Fruit fly (Drosophila melanogaster) whole organism, wandering third instar larva: ENCODE measurements around the gene slow.

Experiments used
- Abd-B ChIP-seq: fragments of >200 bp; optimal IDR thresholded peaks from 2 replicates; lab custom pipeline; 2017; ENCODE audit warnings: missing biosample characterization, missing genetic modification characterization
- CG32264 ChIP-seq: fragments of 200-800 bp; sonication (Bioruptor generic); optimal IDR thresholded peaks from 2 replicates; lab custom pipeline; 2016; ENCODE audit warnings: missing biosample characterization, missing genetic modification characterization
- CG9705 ChIP-seq: fragments of 200-800 bp; sonication (Bioruptor generic); optimal IDR thresholded peaks from 2 replicates; lab custom pipeline; 2018; ENCODE audit warnings: missing biosample characterization, mild to moderate bottlenecking, missing genetic modification characterization
- CrebA ChIP-seq: fragments of 200-800 bp; sonication (Bioruptor generic); optimal IDR thresholded peaks from 2 replicates; lab custom pipeline; 2016; ENCODE audit warnings: missing biosample characterization, mild to moderate bottlenecking, missing genetic modification characterization, borderline replicate concordance
- Dfd ChIP-seq: fragments of >200 bp; optimal IDR thresholded peaks from 2 replicates; lab custom pipeline; 2017; ENCODE audit warnings: missing biosample characterization, missing genetic modification characterization
- Dif ChIP-seq: fragments of 200-275, 200-300 bp; sonication (Bioruptor generic); optimal IDR thresholded peaks from 2 replicates; lab custom pipeline; 2018; ENCODE audit warnings: missing biosample characterization, missing genetic modification characterization; ENCODE audit not compliant: partially characterized antibody
- HLH106 ChIP-seq: fragments of 200-800 bp; optimal IDR thresholded peaks from 3 replicates; lab custom pipeline; 2019; ENCODE audit warnings: missing biosample characterization, mild to moderate bottlenecking, missing genetic modification characterization, moderate library complexity
- Hnf4 ChIP-seq: fragments of 200-800 bp; sonication (Bioruptor generic); optimal IDR thresholded peaks from 2 replicates; lab custom pipeline; 2016; ENCODE audit warnings: missing biosample characterization, mild to moderate bottlenecking, missing genetic modification characterization
- Hr78 ChIP-seq: fragments of >200 bp; optimal IDR thresholded peaks from 2 replicates; lab custom pipeline; 2017; ENCODE audit warnings: missing biosample characterization, missing genetic modification characterization
- Hr83 ChIP-seq: fragments of 200-300 bp; sonication (Bioruptor generic); optimal IDR thresholded peaks from 2 replicates; lab custom pipeline; 2016; ENCODE audit warnings: missing biosample characterization, mild to moderate bottlenecking, missing genetic modification characterization, moderate library complexity; ENCODE audit not compliant: poor library complexity, severe bottlenecking
- Jra ChIP-seq: sonication (Bioruptor generic); optimal IDR thresholded peaks from 2 replicates; lab custom pipeline; 2016; ENCODE audit warnings: missing biosample characterization, missing genetic modification characterization
- Mio ChIP-seq: sonication (Bioruptor generic); optimal IDR thresholded peaks from 2 replicates; lab custom pipeline; 2016; ENCODE audit warnings: missing biosample characterization, missing genetic modification characterization
- Myc ChIP-seq: fragments of >200 bp; optimal IDR thresholded peaks from 2 replicates; lab custom pipeline; 2017
- N ChIP-seq: fragments of >200 bp; optimal IDR thresholded peaks from 2 replicates; lab custom pipeline; 2018; ENCODE audit warnings: missing biosample characterization, missing external identifiers, missing genetic modification characterization
- OdsH ChIP-seq: fragments of 200-800 bp; sonication (Bioruptor generic); optimal IDR thresholded peaks from 2 replicates; lab custom pipeline; 2016; ENCODE audit warnings: missing biosample characterization, mild to moderate bottlenecking, missing genetic modification characterization
- Rel ChIP-seq, 2 experiments: fragments of 200-800 bp; sonication (Bioruptor generic) in 1 of 2; optimal IDR thresholded peaks; 2 replicates in 1 of 2; 3 replicates in 1 of 2; lab custom pipeline; 2016 to 2019; ENCODE audit warnings: mild to moderate bottlenecking in 2 of 2, missing biosample characterization in 2 of 2, missing genetic modification characterization in 2 of 2, moderate library complexity in 1 of 2
- Sp1 ChIP-seq: fragments of 200-800 bp; sonication (Bioruptor generic); optimal IDR thresholded peaks from 3 replicates; lab custom pipeline; 2019; ENCODE audit warnings: missing biosample characterization, mild to moderate bottlenecking, missing genetic modification characterization, moderate library complexity
- Vsx2 ChIP-seq: fragments of 200-300, 225-300 bp; sonication (Bioruptor generic); optimal IDR thresholded peaks from 2 replicates; lab custom pipeline; 2018; ENCODE audit warnings: missing biosample characterization, missing genetic modification characterization; ENCODE audit not compliant: partially characterized antibody
- br ChIP-seq: fragments of 200-800 bp; sonication (Bioruptor generic); optimal IDR thresholded peaks from 2 replicates; lab custom pipeline; 2016; ENCODE audit warnings: missing biosample characterization, missing genetic modification characterization
- brk ChIP-seq: fragments of 200-800 bp; sonication (Bioruptor generic); optimal IDR thresholded peaks from 2 replicates; lab custom pipeline; 2016; ENCODE audit warnings: missing biosample characterization, mild to moderate bottlenecking, missing genetic modification characterization
- dl ChIP-seq, 2 experiments: fragments of 175-275, 200-275 bp in 1 of 2; fragments of 200-275 bp in 1 of 2; sonication (Bioruptor generic); optimal IDR thresholded peaks; lab custom pipeline; 2018; ENCODE audit warnings: mild to moderate bottlenecking in 2 of 2, missing biosample characterization in 2 of 2, missing genetic modification characterization in 2 of 2, moderate library complexity in 2 of 2; ENCODE audit not compliant: partially characterized antibody in 2 of 2, insufficient read depth in 1 of 2
- dmrt93B ChIP-seq: fragments of 200-800 bp; sonication (Bioruptor generic); optimal IDR thresholded peaks from 2 replicates; lab custom pipeline; 2018; ENCODE audit warnings: missing biosample characterization, mild to moderate bottlenecking, missing genetic modification characterization
- dsf ChIP-seq: sonication (Bioruptor generic); optimal IDR thresholded peaks from 2 replicates; lab custom pipeline; 2016; ENCODE audit warnings: missing biosample characterization, missing genetic modification characterization, borderline replicate concordance
- ey ChIP-seq: fragments of 200-800 bp; sonication (Bioruptor generic); optimal IDR thresholded peaks from 2 replicates; lab custom pipeline; 2016; ENCODE audit warnings: missing biosample characterization, missing genetic modification characterization
- foxo ChIP-seq, 2 experiments: fragments of 200-800 bp; sonication (Bioruptor generic); optimal IDR thresholded peaks; 2 replicates in 1 of 2; 3 replicates in 1 of 2; lab custom pipeline; 2016 to 2017; ENCODE audit warnings: missing biosample characterization in 2 of 2, missing genetic modification characterization in 2 of 2
- fru ChIP-seq: fragments of 200-800 bp; sonication (Bioruptor generic); optimal IDR thresholded peaks from 3 replicates; lab custom pipeline; 2016; ENCODE audit warnings: missing biosample characterization, mild to moderate bottlenecking, missing genetic modification characterization
- h ChIP-seq: fragments of 200-800 bp; sonication (Bioruptor generic); optimal IDR thresholded peaks from 3 replicates; lab custom pipeline; 2016; ENCODE audit warnings: missing biosample characterization, mild to moderate bottlenecking, missing genetic modification characterization
- jim ChIP-seq: fragments of 175-275, 200-325 bp; sonication (Bioruptor generic); optimal IDR thresholded peaks from 2 replicates; lab custom pipeline; 2016; ENCODE audit warnings: missing biosample characterization, mild to moderate bottlenecking, missing genetic modification characterization
- lola ChIP-seq: fragments of >200 bp; optimal IDR thresholded peaks from 2 replicates; lab custom pipeline; 2017; ENCODE audit warnings: missing biosample characterization, missing genetic modification characterization
- pan ChIP-seq: fragments of >200 bp; optimal IDR thresholded peaks from 2 replicates; lab custom pipeline; 2017
- psq ChIP-seq: fragments of 200-800 bp; sonication (Bioruptor generic); optimal IDR thresholded peaks from 3 replicates; lab custom pipeline; 2017; ENCODE audit warnings: missing biosample characterization, mild to moderate bottlenecking, missing genetic modification characterization, moderate library complexity
- rgr ChIP-seq: fragments of 200-800 bp; sonication (Bioruptor generic); optimal IDR thresholded peaks from 3 replicates; lab custom pipeline; 2016; ENCODE audit warnings: missing biosample characterization, mild to moderate bottlenecking, missing genetic modification characterization
- sage ChIP-seq: fragments of 200-800 bp; sonication (Bioruptor generic); optimal IDR thresholded peaks from 2 replicates; lab custom pipeline; 2016; ENCODE audit warnings: missing biosample characterization, mild to moderate bottlenecking, missing genetic modification characterization
- sv ChIP-seq: fragments of 200-800 bp; sonication (Bioruptor generic); optimal IDR thresholded peaks from 3 replicates; lab custom pipeline; 2016; ENCODE audit warnings: missing biosample characterization, missing genetic modification characterization
- tai ChIP-seq: sonication (Bioruptor generic); optimal IDR thresholded peaks from 2 replicates; lab custom pipeline; 2016; ENCODE audit warnings: missing biosample characterization, missing genetic modification characterization
- usp ChIP-seq: fragments of >200 bp; optimal IDR thresholded peaks from 2 replicates; lab custom pipeline; 2017; ENCODE audit warnings: missing biosample characterization, missing genetic modification characterization
- woc ChIP-seq: sonication (Bioruptor generic); optimal IDR thresholded peaks from 2 replicates; lab custom pipeline; 2016; ENCODE audit warnings: missing biosample characterization, mild to moderate bottlenecking, missing genetic modification characterization

slow gene

dm6 chr3L:4353657-4354075 lies 30.6 kb upstream of the slow start (continued):
- TF ChIP-seq jim (GFP tag; lab: Kevin White, UChicago), result no peak
- TF ChIP-seq Dfd (GFP tag; lab: Kevin White, UChicago), result no peak
- no peak for TF ChIP-seq pan (lab: Kevin White, UChicago)
- peak; percentile 7 for TF ChIP-seq woc (GFP tag; lab: Kevin White, UChicago)
- peak; percentile 4 for TF ChIP-seq OdsH (GFP tag; lab: Kevin White, UChicago)
- no peak for TF ChIP-seq Hr83
- TF ChIP-seq h (GFP tag; lab: Kevin White, UChicago), result peak; percentile 54
- TF ChIP-seq sage, result no peak
- TF ChIP-seq CG32264 (GFP tag; lab: Kevin White, UChicago), result no peak
- TF ChIP-seq Vsx2 (GFP tag; lab: Kevin White, UChicago), result no peak

DNA sequence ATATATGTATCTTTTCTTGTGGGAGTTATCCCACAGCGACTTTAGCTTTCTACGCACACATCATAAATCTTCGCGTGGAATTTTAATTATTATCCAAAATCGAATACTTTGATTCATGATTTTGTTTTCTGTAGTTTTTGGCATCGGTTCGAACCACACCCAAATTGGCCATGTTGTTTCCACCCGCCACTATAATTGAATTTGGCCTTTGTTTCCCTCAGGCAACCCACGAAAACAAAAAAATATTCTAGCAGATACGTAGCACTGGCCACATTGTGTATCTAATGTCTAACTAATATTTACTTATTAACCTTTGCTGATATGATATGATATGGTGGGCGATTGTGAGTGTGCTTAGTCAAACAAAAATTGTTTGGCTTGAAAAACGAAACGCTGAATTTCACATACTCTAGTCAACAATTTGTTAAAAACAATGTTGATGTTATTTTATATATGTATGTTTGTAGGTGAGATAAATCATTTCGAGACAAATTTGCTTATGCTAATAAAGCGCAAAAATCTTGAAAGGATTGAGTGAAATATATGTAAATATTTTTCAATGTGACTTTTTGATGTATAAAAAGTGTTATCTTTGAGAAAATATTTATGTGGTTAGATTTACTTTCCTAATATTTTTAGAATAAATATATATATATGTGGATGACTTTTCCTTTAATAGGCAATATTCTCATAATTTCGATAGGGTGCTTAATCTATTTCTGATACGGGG lies 29.2 kb upstream of the slow start:
- no peak for TF ChIP-seq jim (GFP tag; lab: Kevin White, UChicago)
- no peak for TF ChIP-seq Rel (GFP tag; optimal IDR thresholded peaks at IDR 0.05; lab: Kevin White, UChicago)
- TF ChIP-seq Rel (tag; optimal IDR thresholded peaks at IDR 0.05; lab: Kevin White, UChicago), result no peak
- TF ChIP-seq Sp1 (GFP tag; lab: Kevin White, UChicago), result no peak
- TF ChIP-seq dl (GFP tag; optimal IDR thresholded peaks at IDR 0.05; lab: Kevin White, UChicago; ENCODE audit: insufficient read depth in 1 of 2, partially characterized antibody in 2 of 2), result no peak
- TF ChIP-seq foxo (GFP tag; optimal IDR thresholded peaks at IDR 0.05; lab: Kevin White, UChicago), result peak in 1 of 2 experiments; percentile 12
- TF ChIP-seq OdsH (GFP tag; lab: Kevin White, UChicago), result peak; percentile 38
- no peak for TF ChIP-seq lola (GFP tag; lab: Kevin White, UChicago)
- no peak for TF ChIP-seq tai (GFP tag; lab: Kevin White, UChicago)
- TF ChIP-seq psq, result peak; percentile 4
- no peak for TF ChIP-seq ey
- no peak for TF ChIP-seq brk (GFP tag; lab: Kevin White, UChicago)
- peak; percentile 7 for TF ChIP-seq rgr (GFP tag; lab: Kevin White, UChicago)
- TF ChIP-seq CrebA (GFP tag; lab: Kevin White, UChicago), result no peak
- TF ChIP-seq CG32264 (GFP tag; lab: Kevin White, UChicago), result no peak
- TF ChIP-seq, all 38 proteins: peak for 4

DNA sequence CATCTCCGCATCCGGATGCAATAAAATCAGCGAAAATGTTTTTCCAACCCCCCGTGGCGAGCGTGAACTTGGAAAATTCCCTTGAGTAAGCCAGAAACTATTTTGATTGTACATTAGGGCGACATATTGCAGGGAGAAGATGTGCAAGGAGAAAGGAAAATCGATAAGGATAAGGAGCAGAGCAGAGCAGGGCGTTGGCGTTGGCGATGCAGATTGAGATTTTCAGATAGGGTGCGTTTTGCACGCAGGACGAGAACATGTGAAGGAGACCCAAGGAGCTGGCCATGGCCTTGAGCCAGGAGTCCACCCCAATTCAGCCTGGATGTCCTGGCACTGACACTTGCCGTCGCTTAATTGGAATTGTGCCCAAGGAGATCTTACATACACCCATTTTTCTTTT lies 27.3 kb upstream of the slow start:
- TF ChIP-seq Abd-B (no peak), lola (GFP tag; lab: Kevin White, UChicago) (no peak), Dfd (GFP tag; lab: Kevin White, UChicago) (no peak), Jra (GFP tag; lab: Kevin White, UChicago) (no peak), brk (GFP tag; lab: Kevin White, UChicago) (no peak)

- peak; percentile 67 for TF ChIP-seq rgr (GFP tag; lab: Kevin White, UChicago)
- no peak for TF ChIP-seq Abd-B
- no peak for TF ChIP-seq pan (lab: Kevin White, UChicago)
- peak; percentile 16 for TF ChIP-seq dmrt93B (GFP tag; lab: Kevin White, UChicago)
- TF ChIP-seq woc (GFP tag; lab: Kevin White, UChicago), result no peak
- no peak for TF ChIP-seq dl (GFP tag; optimal IDR thresholded peaks at IDR 0.05; lab: Kevin White, UChicago; ENCODE audit: insufficient read depth in 1 of 2, partially characterized antibody in 2 of 2)
- TF ChIP-seq CG9705 (GFP tag; lab: Kevin White, UChicago), result no peak
- TF ChIP-seq ey, result no peak
- TF ChIP-seq Mio, result no peak
- TF ChIP-seq dsf (GFP tag; lab: Kevin White, UChicago), result no peak
- TF ChIP-seq h (GFP tag; lab: Kevin White, UChicago), result peak; percentile 75
- TF ChIP-seq fru (GFP tag; lab: Kevin White, UChicago), result peak; percentile 46
- TF ChIP-seq OdsH (GFP tag; lab: Kevin White, UChicago), result peak; percentile 49
- no peak for TF ChIP-seq Dfd (GFP tag; lab: Kevin White, UChicago)
- TF ChIP-seq CrebA (GFP tag; lab: Kevin White, UChicago), result no peak
- TF ChIP-seq foxo (GFP tag; optimal IDR thresholded peaks at IDR 0.05; lab: Kevin White, UChicago), result peak in 1 of 2 experiments; percentile 47
- TF ChIP-seq CG32264 (GFP tag; lab: Kevin White, UChicago), result peak; percentile 20
- no peak for TF ChIP-seq Myc (lab: Kevin White, UChicago)
- TF ChIP-seq tai (GFP tag; lab: Kevin White, UChicago), result peak; percentile 56
- peak; percentile 56 for TF ChIP-seq br (GFP tag; lab: Kevin White, UChicago)
- TF ChIP-seq psq, result peak; percentile 41
- peak; percentile 25 for TF ChIP-seq Jra (GFP tag; lab: Kevin White, UChicago)
- TF ChIP-seq HLH106, result peak; percentile 12
- peak; percentile 83 for TF ChIP-seq Hr83
- no peak for TF ChIP-seq Hr78
- TF ChIP-seq Dif (GFP tag; lab: Kevin White, UChicago), result no peak
- peak; percentile 34 for TF ChIP-seq Sp1 (GFP tag; lab: Kevin White, UChicago)
- no peak for TF ChIP-seq Rel (GFP tag; optimal IDR thresholded peaks at IDR 0.05; lab: Kevin White, UChicago)
- peak; percentile 84 for TF ChIP-seq Rel (tag; optimal IDR thresholded peaks at IDR 0.05; lab: Kevin White, UChicago)
- TF ChIP-seq usp (GFP tag; lab: Kevin White, UChicago), result no peak
- no peak for TF ChIP-seq Vsx2 (GFP tag; lab: Kevin White, UChicago)
- TF ChIP-seq Hnf4 (GFP tag; lab: Kevin White, UChicago), result peak; percentile 60
- TF ChIP-seq lola (GFP tag; lab: Kevin White, UChicago), result no peak
- no peak for TF ChIP-seq N (GFP tag; lab: Kevin White, UChicago)
- no peak for TF ChIP-seq sv (GFP tag; lab: Kevin White, UChicago)
- TF ChIP-seq, all 38 proteins: peak for 16
Observed at dm6 chr3L:4357705-4358131, 26.5 kb upstream of the slow start.
